Fruit fly (Drosophila melanogaster) whole organism, pupa: ENCODE results near the gene CG7497.

Experiments
- CG10348 ChIP-seq: fragments of 200-800 bp; sonication (Bioruptor generic); IDR thresholded peaks from 2 replicates; pipeline ENCODE4 v1.3.6; 2022; ENCODE audit warnings: missing biosample characterization, missing genetic modification characterization
- CG12605 ChIP-seq: fragments of 200-800 bp; sonication (Bioruptor generic); IDR thresholded peaks from 2 replicates; pipeline ENCODE4 v1.3.6; 2022; ENCODE audit warnings: missing biosample characterization, missing genetic modification characterization
- CG15710 ChIP-seq: fragments of 200-800 bp; sonication (Bioruptor generic); optimal IDR thresholded peaks from 2 replicates; lab custom pipeline; 2018; ENCODE audit warnings: missing biosample characterization, mild to moderate bottlenecking, missing genetic modification characterization, moderate library complexity
- CG34367 ChIP-seq: fragments of 200-800 bp; sonication (Bioruptor generic); optimal IDR thresholded peaks from 2 replicates; lab custom pipeline; 2018; ENCODE audit warnings: missing biosample characterization, mild to moderate bottlenecking, missing genetic modification characterization
- CG4496 ChIP-seq: fragments of 200-800 bp; sonication (Bioruptor generic); IDR thresholded peaks from 3 replicates; pipeline ENCODE4 v1.3.6; 2022; ENCODE audit warnings: missing biosample characterization, missing genetic modification characterization
- CG8159 ChIP-seq: fragments of 200-800 bp; sonication (Bioruptor generic); optimal IDR thresholded peaks from 3 replicates; lab custom pipeline; 2018; ENCODE audit warnings: missing biosample characterization, mild to moderate bottlenecking, missing genetic modification characterization, moderate library complexity
- CG9948 ChIP-seq: fragments of 200-800 bp; sonication (Bioruptor generic); optimal IDR thresholded peaks from 2 replicates; lab custom pipeline; 2018; ENCODE audit warnings: missing biosample characterization, mild to moderate bottlenecking, missing genetic modification characterization, moderate library complexity
- D1 ChIP-seq: fragments of 200-800 bp; sonication (Bioruptor generic); optimal IDR thresholded peaks from 2 replicates; lab custom pipeline; 2018; ENCODE audit warnings: missing biosample characterization, mild to moderate bottlenecking, missing genetic modification characterization, moderate library complexity
- EcR ChIP-seq: fragments of 200-800 bp; sonication (Bioruptor generic); optimal IDR thresholded peaks from 3 replicates; lab custom pipeline; 2019; ENCODE audit warnings: missing biosample characterization, missing genetic modification characterization, mild to moderate bottlenecking, moderate library complexity, missing genetic modification reagents
- Pif1A ChIP-seq: fragments of 200-800 bp; sonication (Bioruptor generic); optimal IDR thresholded peaks from 3 replicates; lab custom pipeline; 2016; ENCODE audit warnings: missing biosample characterization, missing genetic modification characterization
- Snoo ChIP-seq: fragments of 200-800 bp; sonication (Bioruptor generic); optimal IDR thresholded peaks from 3 replicates; lab custom pipeline; 2017; ENCODE audit warnings: missing biosample characterization, mild to moderate bottlenecking, missing genetic modification characterization, inconsistent platforms
- fd96Ca ChIP-seq: fragments of 200-800 bp; sonication (Bioruptor generic); IDR thresholded peaks from 3 replicates; pipeline ENCODE4 v1.3.6; 2022; ENCODE audit warnings: missing biosample characterization, missing genetic modification characterization

dm6 chr3L:17644906-17645244, 11.6 kb downstream of the CG7497 start, which contains the start of gene Pep:
- no peak for TF ChIP-seq EcR (GFP tag; lab: Kevin White, UChicago)
- TF ChIP-seq fd96Ca (GFP tag; lab: Robert Waterston, UW) = no peak
- no peak for TF ChIP-seq Pif1A (GFP tag; lab: Kevin White, UChicago)
- no peak for TF ChIP-seq CG8159
- 0 out of 2 replicates have a peak, but pooled peaks have one; percentile 23 for TF ChIP-seq CG12605 (GFP tag; lab: Robert Waterston, UW)
- no peak for TF ChIP-seq CG4496 (GFP tag; lab: Robert Waterston, UW)
- no peak for TF ChIP-seq CG10348 (GFP tag; lab: Robert Waterston, UW)
- TF ChIP-seq Snoo (tag; lab: Kevin White, UChicago) = no peak
- TF ChIP-seq CG34367 = no peak
- peak; percentile 3 for TF ChIP-seq CG15710
- peak; percentile 5 for TF ChIP-seq CG9948 (tag; lab: Kevin White, UChicago)
- peak; percentile 51 for TF ChIP-seq D1 (tag; lab: Kevin White, UChicago)
